Worm (Caenorhabditis elegans): ENCODE data around the gene Y82E9BR.6.

DNA sequence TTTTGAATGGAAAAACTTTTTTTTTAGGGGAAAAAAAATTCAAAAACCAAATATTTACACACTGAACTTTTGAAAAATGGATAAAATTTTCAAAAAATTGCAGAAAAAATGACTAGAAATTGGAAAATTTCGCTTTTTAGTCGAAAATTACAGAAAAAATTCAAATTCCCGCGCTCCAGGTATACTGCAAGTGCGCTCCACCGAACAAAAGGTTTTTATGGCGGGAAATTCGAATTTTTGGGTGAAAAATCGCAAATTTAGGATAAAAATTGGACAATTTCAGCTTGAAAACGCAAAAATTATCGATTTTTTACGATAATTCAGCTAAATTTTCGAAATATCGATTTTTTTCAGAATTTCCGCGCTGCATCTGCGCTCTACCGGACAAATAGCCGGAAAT is 48.3 kb downstream of the Y82E9BR.6 start:
- no peak for TF ChIP-seq W03F9.2 (tag; optimal IDR thresholded peaks at IDR 0.05)
- no peak for TF ChIP-seq him-1 (tag; optimal IDR thresholded peaks at IDR 0.05)
- no peak for TF ChIP-seq dao-5 (tag; optimal IDR thresholded peaks at IDR 0.05)

All from whole organism, L4/young adult.